Fruit fly (Drosophila melanogaster) whole organism, embryonic: ENCODE data around the gene tth.

Experiments
- Aef1 ChIP-seq: fragments of 200-800 bp; sonication (Bioruptor generic); IDR thresholded peaks from 3 replicates; pipeline ENCODE4 v1.3.6; 2022; ENCODE audit warnings: missing biosample characterization, missing genetic modification characterization
- BEAF-32 ChIP-seq: fragments of 200-800 bp; sonication (Bioruptor generic); optimal IDR thresholded peaks from 3 replicates; lab custom pipeline; 2017; ENCODE audit warnings: missing biosample characterization, missing genetic modification characterization, mild to moderate bottlenecking, moderate library complexity, missing genetic modification reagents
- Bdp1 ChIP-seq: fragments of 200-800 bp; sonication (Bioruptor generic); optimal IDR thresholded peaks from 3 replicates; lab custom pipeline; 2016; ENCODE audit warnings: missing biosample characterization, missing genetic modification characterization
- Bgb ChIP-seq: fragments of 200-800 bp; sonication (Bioruptor generic); IDR thresholded peaks from 2 replicates; pipeline ENCODE4 v1.3.6; 2022; ENCODE audit warnings: missing biosample characterization, missing genetic modification characterization; ENCODE audit not compliant: partially characterized antibody
- CG10565 ChIP-seq: fragments of 200-800 bp; sonication (Bioruptor generic); optimal IDR thresholded peaks from 3 replicates; lab custom pipeline; 2016; ENCODE audit warnings: missing biosample characterization, mild to moderate bottlenecking, missing genetic modification characterization
- CG10959 ChIP-seq: fragments of 200-800 bp; sonication (Bioruptor generic); IDR thresholded peaks from 2 replicates; pipeline ENCODE4 v1.3.6; 2022; ENCODE audit warnings: missing biosample characterization, missing genetic modification characterization
- CG11504 ChIP-seq: fragments of 200-800 bp; sonication (Bioruptor generic); optimal IDR thresholded peaks from 3 replicates; lab custom pipeline; 2019; ENCODE audit warnings: missing biosample characterization, mild to moderate bottlenecking, missing genetic modification characterization, moderate library complexity
- CG11696 ChIP-seq: fragments of 200-800 bp; sonication (Bioruptor generic); IDR thresholded peaks from 2 replicates; pipeline ENCODE4 v1.3.6; 2022; ENCODE audit warnings: missing biosample characterization, missing genetic modification characterization
- CG12071 ChIP-seq: fragments of 200-800 bp; sonication (Bioruptor generic); optimal IDR thresholded peaks from 3 replicates; lab custom pipeline; 2018; ENCODE audit warnings: missing biosample characterization, mild to moderate bottlenecking, missing genetic modification characterization
- CG12104 ChIP-seq: fragments of 200-800 bp; sonication (Bioruptor generic); optimal IDR thresholded peaks from 3 replicates; lab custom pipeline; 2016; ENCODE audit warnings: missing biosample characterization, missing genetic modification characterization
- CG12659 ChIP-seq: fragments of 200-800 bp; sonication (Bioruptor generic); optimal IDR thresholded peaks from 3 replicates; lab custom pipeline; 2017; ENCODE audit warnings: mild to moderate bottlenecking, missing biosample characterization, missing genetic modification reagents, missing genetic modification characterization
- CG12769 ChIP-seq: fragments of 200-800 bp; sonication (Bioruptor generic); optimal IDR thresholded peaks from 2 replicates; lab custom pipeline; 2019; ENCODE audit warnings: missing biosample characterization, mild to moderate bottlenecking, missing genetic modification characterization, moderate library complexity
- CG13424 ChIP-seq: fragments of 200-800 bp; sonication (Bioruptor generic); optimal IDR thresholded peaks from 2 replicates; lab custom pipeline; 2019; ENCODE audit warnings: missing biosample characterization, mild to moderate bottlenecking, missing genetic modification characterization, moderate library complexity
- CG17568 ChIP-seq: fragments of 200-800 bp; sonication (Bioruptor generic); optimal IDR thresholded peaks from 2 replicates; lab custom pipeline; 2018; ENCODE audit warnings: missing biosample characterization, mild to moderate bottlenecking, missing genetic modification characterization, moderate library complexity
- CG17912 ChIP-seq: fragments of 200-800 bp; sonication (Bioruptor generic); optimal IDR thresholded peaks from 2 replicates; lab custom pipeline; 2018; ENCODE audit warnings: missing biosample characterization, mild to moderate bottlenecking, missing genetic modification characterization
- CG1792 ChIP-seq: fragments of 200-800 bp; sonication (Bioruptor generic); optimal IDR thresholded peaks from 2 replicates; lab custom pipeline; 2016; ENCODE audit warnings: missing biosample characterization, missing genetic modification characterization
- CG2202 ChIP-seq: fragments of 200-800 bp; sonication (Bioruptor generic); optimal IDR thresholded peaks from 2 replicates; lab custom pipeline; 2018; ENCODE audit warnings: missing biosample characterization, mild to moderate bottlenecking, missing genetic modification characterization
- CG30403 ChIP-seq: fragments of 200-800 bp; sonication (Bioruptor generic); optimal IDR thresholded peaks from 3 replicates; lab custom pipeline; 2016; ENCODE audit warnings: missing biosample characterization, missing genetic modification characterization
- CG30431 ChIP-seq: fragments of 200-800 bp; sonication (Bioruptor generic); optimal IDR thresholded peaks from 2 replicates; lab custom pipeline; 2017; ENCODE audit warnings: missing biosample characterization, missing genetic modification characterization
- CG3281 ChIP-seq: fragments of 200-800 bp; sonication (Bioruptor generic); optimal IDR thresholded peaks from 3 replicates; lab custom pipeline; 2017; ENCODE audit warnings: missing biosample characterization, mild to moderate bottlenecking, missing genetic modification characterization
- CG6683 ChIP-seq: fragments of 200-800 bp; sonication (Bioruptor generic); optimal IDR thresholded peaks from 2 replicates; lab custom pipeline; 2017; ENCODE audit warnings: missing biosample characterization, mild to moderate bottlenecking, missing genetic modification characterization, missing genetic modification reagents
- Dfd ChIP-seq, 2 experiments: fragments of >200 bp; optimal IDR thresholded peaks; 2 replicates each; lab custom pipeline; 2017; ENCODE audit warnings: missing biosample characterization in 2 of 2, missing genetic modification characterization in 2 of 2
- E2f1 ChIP-seq: fragments of 200-800 bp; sonication (Bioruptor generic); IDR thresholded peaks from 2 replicates; pipeline ENCODE4 v1.3.6; 2022; ENCODE audit warnings: missing biosample characterization, missing genetic modification characterization
- E2f2 ChIP-seq: fragments of 200-800 bp; sonication (Bioruptor generic); IDR thresholded peaks from 2 replicates; pipeline ENCODE4 v1.3.6; 2022; ENCODE audit warnings: missing biosample characterization, missing genetic modification characterization
- Gsc ChIP-seq: fragments of 200-800 bp; sonication (Bioruptor generic); IDR thresholded peaks from 2 replicates; pipeline ENCODE4 v1.3.6; 2022; ENCODE audit warnings: missing biosample characterization, missing genetic modification characterization
- Hmx ChIP-seq: fragments of 200-800 bp; sonication (Bioruptor generic); optimal IDR thresholded peaks from 2 replicates; lab custom pipeline; 2016; ENCODE audit warnings: missing biosample characterization, missing genetic modification characterization
- Hr51 ChIP-seq, 2 experiments: fragments of 200-800 bp; sonication (Bioruptor generic); optimal IDR thresholded peaks; 2 replicates in 1 of 2; 3 replicates in 1 of 2; lab custom pipeline; 2016 to 2018; ENCODE audit warnings: missing biosample characterization in 2 of 2, missing genetic modification characterization in 2 of 2, mild to moderate bottlenecking in 1 of 2, moderate library complexity in 1 of 2
- Mad ChIP-seq: fragments of 200-800 bp; sonication (Bioruptor generic); optimal IDR thresholded peaks from 2 replicates; lab custom pipeline; 2016; ENCODE audit warnings: missing biosample characterization, missing genetic modification characterization
- NK7.1 ChIP-seq: fragments of 200-800 bp; sonication (Bioruptor generic); optimal IDR thresholded peaks from 3 replicates; lab custom pipeline; 2016; ENCODE audit warnings: missing biosample characterization, missing genetic modification characterization
- Ptx1 ChIP-seq: fragments of 200-800 bp; sonication (Bioruptor generic); IDR thresholded peaks from 2 replicates; pipeline ENCODE4 v1.3.6; 2022; ENCODE audit warnings: missing biosample characterization, missing genetic modification characterization
- Rfx ChIP-seq: fragments of 200-800 bp; sonication (Bioruptor generic); IDR thresholded peaks from 2 replicates; pipeline ENCODE4 v1.3.6; 2022; ENCODE audit warnings: missing biosample characterization, missing genetic modification characterization
- Sry-δ ChIP-seq: fragments of 200-800 bp; sonication (Bioruptor generic); optimal IDR thresholded peaks from 2 replicates; lab custom pipeline; 2016; ENCODE audit warnings: missing biosample characterization, missing genetic modification characterization
- Usf ChIP-seq: fragments of 200-800 bp; sonication (Bioruptor generic); optimal IDR thresholded peaks from 2 replicates; lab custom pipeline; 2017; ENCODE audit warnings: missing genotype, missing biosample characterization, missing genetic modification characterization
- aop ChIP-seq: fragments of 200-800 bp; sonication (Bioruptor generic); IDR thresholded peaks from 2 replicates; pipeline ENCODE4 v1.3.6; 2022; ENCODE audit warnings: missing biosample characterization, missing genetic modification characterization
- ap ChIP-seq: fragments of 200-800 bp; sonication (Bioruptor generic); IDR thresholded peaks from 2 replicates; pipeline ENCODE4 v1.3.6; 2022; ENCODE audit warnings: missing biosample characterization, missing genetic modification characterization
- ci ChIP-seq: fragments of 200-800 bp; sonication (Bioruptor generic); IDR thresholded peaks from 3 replicates; pipeline ENCODE4 v1.3.6; 2022; ENCODE audit warnings: missing biosample characterization, missing genetic modification characterization
- en ChIP-seq: fragments of 200-800 bp; sonication (Bioruptor generic); optimal IDR thresholded peaks from 2 replicates; lab custom pipeline; 2016; ENCODE audit warnings: missing biosample characterization, missing genetic modification characterization
- fd102C ChIP-seq: fragments of 200-800 bp; sonication (Bioruptor generic); optimal IDR thresholded peaks from 2 replicates; lab custom pipeline; 2018; ENCODE audit warnings: missing biosample characterization, mild to moderate bottlenecking, missing genetic modification characterization, moderate library complexity
- fd64A ChIP-seq: fragments of 200-800 bp; sonication (Bioruptor generic); optimal IDR thresholded peaks from 3 replicates; lab custom pipeline; 2018; ENCODE audit warnings: missing biosample characterization, mild to moderate bottlenecking, missing genetic modification characterization
- fru ChIP-seq: fragments of >200 bp; optimal IDR thresholded peaks from 2 replicates; lab custom pipeline; 2017
- gro ChIP-seq: fragments of 200-800 bp; sonication (Bioruptor generic); optimal IDR thresholded peaks from 2 replicates; lab custom pipeline; 2016; ENCODE audit warnings: missing biosample characterization, missing genetic modification characterization
- jing ChIP-seq: fragments of 200-800 bp; sonication (Bioruptor generic); optimal IDR thresholded peaks from 2 replicates; lab custom pipeline; 2018; ENCODE audit warnings: missing biosample characterization, mild to moderate bottlenecking, missing genetic modification characterization
- kah ChIP-seq: fragments of 200-800 bp; sonication (Bioruptor generic); optimal IDR thresholded peaks from 2 replicates; lab custom pipeline; 2018; ENCODE audit warnings: missing biosample characterization, mild to moderate bottlenecking, missing genetic modification characterization
- lbe ChIP-seq: fragments of 200-800 bp; sonication (Bioruptor generic); optimal IDR thresholded peaks from 2 replicates; lab custom pipeline; 2016; ENCODE audit warnings: missing biosample characterization, mild to moderate bottlenecking, missing genetic modification characterization
- lilli ChIP-seq: fragments of 200-800 bp; sonication (Bioruptor generic); optimal IDR thresholded peaks from 3 replicates; lab custom pipeline; 2016; ENCODE audit warnings: missing biosample characterization, missing genetic modification characterization
- nerfin-1 ChIP-seq: fragments of 200-800 bp; sonication (Bioruptor generic); optimal IDR thresholded peaks from 3 replicates; lab custom pipeline; 2019; ENCODE audit warnings: missing biosample characterization, mild to moderate bottlenecking, missing genetic modification characterization, moderate library complexity
- pfk ChIP-seq: fragments of 200-800 bp; sonication (Bioruptor generic); optimal IDR thresholded peaks from 2 replicates; lab custom pipeline; 2018; ENCODE audit warnings: missing biosample characterization, mild to moderate bottlenecking, missing genetic modification characterization, moderate library complexity
- pnt ChIP-seq: fragments of 200-800 bp; sonication (Bioruptor generic); optimal IDR thresholded peaks from 3 replicates; lab custom pipeline; 2016; ENCODE audit warnings: missing biosample characterization, missing genetic modification characterization
- sima ChIP-seq: fragments of 200-800 bp; sonication (Bioruptor generic); optimal IDR thresholded peaks from 2 replicates; lab custom pipeline; 2016; ENCODE audit warnings: missing biosample characterization, missing genetic modification characterization
- wek ChIP-seq: fragments of 200-800 bp; sonication (Bioruptor generic); optimal IDR thresholded peaks from 3 replicates; lab custom pipeline; 2018; ENCODE audit warnings: missing biosample characterization, mild to moderate bottlenecking, missing genetic modification characterization, moderate library complexity

The tth gene

DNA sequence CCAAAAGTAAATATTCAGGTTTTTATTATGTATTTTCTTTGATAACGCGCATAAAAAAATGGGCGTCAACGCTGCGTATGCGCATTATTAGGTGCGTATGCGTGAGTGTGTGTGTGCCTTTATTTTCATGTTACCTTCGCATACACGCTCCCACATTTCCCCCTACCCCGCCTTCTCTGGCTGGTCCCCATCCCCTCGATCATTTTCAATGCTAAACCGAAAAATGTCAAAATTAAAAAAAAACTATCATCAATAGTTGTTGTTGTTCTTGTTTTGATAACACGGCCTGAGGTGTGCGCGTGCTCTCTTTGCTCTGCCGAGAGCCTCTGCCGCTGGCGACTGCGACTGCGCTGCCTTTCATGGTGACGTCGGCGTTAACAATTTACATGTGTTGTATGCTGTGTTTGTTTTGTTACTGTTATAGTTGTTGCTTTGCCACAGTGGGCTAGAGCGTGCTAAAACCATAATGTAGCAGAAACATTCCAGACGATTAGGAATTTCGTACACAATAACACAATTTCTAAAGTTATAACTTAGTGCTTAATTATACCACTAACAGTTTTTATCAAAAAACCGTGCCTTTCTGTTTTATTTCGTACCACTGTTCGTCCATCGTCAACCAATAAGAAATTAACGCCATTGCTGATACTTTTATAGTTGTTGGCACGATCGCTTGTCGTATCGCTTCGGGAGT lies 23.8 kb upstream of the tth start (continued):
- TF ChIP-seq fd64A (GFP tag; lab: Kevin White, UChicago): peak; percentile 98
- TF ChIP-seq Mad (GFP tag; lab: Kevin White, UChicago): peak; percentile 98
- peak; percentile 66 for TF ChIP-seq Bgb (GFP tag; lab: Robert Waterston, UW)
- peak; percentile 84 for TF ChIP-seq lbe (GFP tag; lab: Kevin White, UChicago)
- peak; percentile 95 for TF ChIP-seq Usf (GFP tag; lab: Kevin White, UChicago)
- peak; percentile 98 for TF ChIP-seq NK7.1 (GFP tag; lab: Kevin White, UChicago)
- peak; percentile 99 for TF ChIP-seq E2f1 (GFP tag; lab: Robert Waterston, UW)
- TF ChIP-seq fd102C (GFP tag; lab: Kevin White, UChicago): peak; percentile 76
- peak; percentile 99 for TF ChIP-seq pnt
- TF ChIP-seq lilli (GFP tag; lab: Kevin White, UChicago): peak; percentile 99
- TF ChIP-seq aop (GFP tag; lab: Robert Waterston, UW): peak; percentile 95
- peak; percentile 92 for TF ChIP-seq CG17912 (GFP tag; lab: Kevin White, UChicago)
- TF ChIP-seq CG2202: peak; percentile 97
- TF ChIP-seq Bdp1 (GFP tag; lab: Kevin White, UChicago): peak; percentile 93
- TF ChIP-seq Ptx1 (GFP tag; lab: Robert Waterston, UW): peak; percentile 99
- TF ChIP-seq CG30403 (GFP tag; lab: Kevin White, UChicago): peak; percentile 98
- peak; percentile 97 for TF ChIP-seq kah (GFP tag; lab: Kevin White, UChicago)
- peak; percentile 99 for TF ChIP-seq CG13424
- TF ChIP-seq fru: no peak
- TF ChIP-seq Gsc (GFP tag; lab: Robert Waterston, UW): peak; percentile 95
- peak; percentile 96 for TF ChIP-seq CG11696 (GFP tag; lab: Robert Waterston, UW)
- TF ChIP-seq CG10565 (GFP tag; lab: Kevin White, UChicago): peak; percentile 96
- TF ChIP-seq CG17568 (GFP tag; lab: Kevin White, UChicago): peak; percentile 98
- TF ChIP-seq sima (GFP tag; lab: Kevin White, UChicago): peak; percentile 96
- TF ChIP-seq gro (GFP tag; lab: Kevin White, UChicago): peak; percentile 99
- TF ChIP-seq CG12071 (GFP tag; lab: Kevin White, UChicago): peak; percentile 99
- peak; percentile 92 for TF ChIP-seq Hmx (GFP tag; lab: Kevin White, UChicago)
- peak; percentile 99 for TF ChIP-seq CG12769
- TF ChIP-seq CG10959: peak; percentile 97
- TF ChIP-seq jing (GFP tag; lab: Kevin White, UChicago): peak; percentile 99
- peak; percentile 98 for TF ChIP-seq en (GFP tag; lab: Kevin White, UChicago)
- TF ChIP-seq Hr51 (GFP tag; optimal IDR thresholded peaks at IDR 0.05; lab: Kevin White, UChicago): peak; percentile 98 to 99
- peak; percentile 99 for TF ChIP-seq ci (GFP tag; lab: Robert Waterston, UW)
- peak; percentile 5 for TF ChIP-seq BEAF-32 (GFP tag; lab: Kevin White, UChicago)
- peak; percentile 97 for TF ChIP-seq CG30431 (GFP tag; lab: Kevin White, UChicago)
- peak; percentile 98 for TF ChIP-seq CG12104 (GFP tag; lab: Kevin White, UChicago)
- TF ChIP-seq wek (GFP tag; lab: Kevin White, UChicago): peak; percentile 93
- peak; percentile 98 for TF ChIP-seq CG1792 (GFP tag; lab: Kevin White, UChicago)
- peak; percentile 98 for TF ChIP-seq CG3281 (GFP tag; lab: Kevin White, UChicago)
- TF ChIP-seq Dfd (GFP tag; optimal IDR thresholded peaks at IDR 0.05; lab: Kevin White, UChicago): no peak
- TF ChIP-seq CG12659 (GFP tag; lab: Kevin White, UChicago): peak; percentile 99
- TF ChIP-seq CG11504 (tag; lab: Kevin White, UChicago): peak; percentile 98
- peak; percentile 99 for TF ChIP-seq Aef1 (GFP tag; lab: Robert Waterston, UW)
- TF ChIP-seq nerfin-1 (tag; lab: Kevin White, UChicago): peak; percentile 96
- peak; percentile 97 for TF ChIP-seq CG6683
- peak; percentile 56 for TF ChIP-seq pfk
- peak; percentile 98 for TF ChIP-seq ap (GFP tag; lab: Robert Waterston, UW)
- peak; percentile 88 for TF ChIP-seq E2f2 (GFP tag; lab: Robert Waterston, UW)
- peak; percentile 77 for TF ChIP-seq Sry-δ
- TF ChIP-seq Rfx (GFP tag; lab: Robert Waterston, UW): peak; percentile 99
